Fruit fly (Drosophila melanogaster): ENCODE data around the gene CG32237.

- TF ChIP-seq fd85E (GFP tag; optimal IDR thresholded peaks at IDR 0.05) (peak; percentile 27), Eip93F (GFP tag; optimal IDR thresholded peaks at IDR 0.05) (no peak), CG10631 (GFP tag; optimal IDR thresholded peaks at IDR 0.05) (peak; percentile 61), CG11294 (GFP tag; IDR thresholded peaks at IDR 0.05) (peak; percentile 17; the same call in 1 of the 2 replicates), Ets96B (tag; optimal IDR thresholded peaks at IDR 0.05) (peak; percentile 87), Gug (GFP tag; IDR thresholded peaks at IDR 0.05) (peak; percentile 48; the same call in 1 of the 2 replicates), vri (GFP tag; optimal IDR thresholded peaks at IDR 0.05) (no peak), CG11902 (GFP tag; optimal IDR thresholded peaks at IDR 0.05) (peak; percentile 55), esn (GFP tag; optimal IDR thresholded peaks at IDR 0.05) (peak; percentile 60), dsx (GFP tag; optimal IDR thresholded peaks at IDR 0.05; ENCODE audit: poor library complexity, severe bottlenecking) (peak; percentile 81), Smox (GFP tag; optimal IDR thresholded peaks at IDR 0.05) (peak; percentile 42), CG6792 (GFP tag; optimal IDR thresholded peaks at IDR 0.05) (peak; percentile 76), Lpt (GFP tag; optimal IDR thresholded peaks at IDR 0.05) (peak; percentile 35)
Measured at dm6 chr3L:4836353-4836752, 15.9 kb downstream of the CG32237 start.
